Worm (Caenorhabditis elegans): ENCODE measurements around the gene cyp-13A10.

DNA sequence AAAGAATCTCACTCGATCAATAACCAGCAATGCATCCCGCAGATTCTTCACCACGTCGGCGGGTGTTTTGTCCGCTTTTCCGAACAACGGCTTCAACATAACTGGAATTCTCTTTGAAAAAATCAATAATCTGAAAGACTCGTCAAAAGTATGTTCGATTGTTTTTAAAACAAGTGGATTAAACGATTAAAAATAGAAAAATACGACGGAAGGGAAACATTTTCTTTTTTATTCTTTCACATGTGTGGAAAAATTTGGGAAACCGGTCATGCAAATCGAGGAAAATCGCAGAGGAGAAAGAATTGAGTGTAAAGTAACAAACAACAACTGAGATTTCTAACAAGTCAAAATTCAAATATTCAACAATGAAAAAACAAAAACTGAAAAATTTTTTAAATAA is 40.9 kb upstream of the cyp-13A10 start, which contains the start of gene mop-25.2:
- TF ChIP-seq nhr-237 (tag; optimal IDR thresholded peaks at IDR 0.05) (no peak), nhr-42 (GFP tag; IDR thresholded peaks at IDR 0.05) (no peak), hlh-30 (tag; optimal IDR thresholded peaks at IDR 0.05; ENCODE audit: insufficient read depth) (no peak), snpc-4 (tag; optimal IDR thresholded peaks at IDR 0.05) (no peak), aly-2 (tag; optimal IDR thresholded peaks at IDR 0.05) (no peak), nhr-6 (tag; optimal IDR thresholded peaks at IDR 0.05) (no peak), lsy-2 (tag; optimal IDR thresholded peaks at IDR 0.05) (no peak), dmd-9 (GFP tag; IDR thresholded peaks at IDR 0.05) (no peak), nhr-11 (tag; optimal IDR thresholded peaks at IDR 0.05) (no peak)
